Fruit fly (Drosophila melanogaster) whole organism, embryonic: ENCODE data around the gene hop.

Source experiments
- Ada2b ChIP-seq: fragments of 200-800 bp; sonication (Bioruptor generic); IDR thresholded peaks from 2 replicates; pipeline ENCODE4 v1.3.6; 2022; ENCODE audit warnings: missing biosample characterization, missing genetic modification characterization
- Antp ChIP-seq: fragments of 200-800 bp; sonication (Bioruptor generic); optimal IDR thresholded peaks from 3 replicates; lab custom pipeline; 2016; ENCODE audit warnings: missing biosample characterization, missing genetic modification characterization
- Atf3 ChIP-seq: fragments of 200-800 bp; sonication (Bioruptor generic); optimal IDR thresholded peaks from 3 replicates; lab custom pipeline; 2016; ENCODE audit warnings: missing biosample characterization, missing genetic modification characterization
- Atf6 ChIP-seq: fragments of 200-800 bp; sonication (Bioruptor generic); IDR thresholded peaks from 2 replicates; pipeline ENCODE4 v1.3.6; 2022; ENCODE audit warnings: missing biosample characterization, missing genetic modification characterization
- CG10431 ChIP-seq: fragments of 200-800 bp; sonication (Bioruptor generic); optimal IDR thresholded peaks from 3 replicates; lab custom pipeline; 2018; ENCODE audit warnings: missing biosample characterization, mild to moderate bottlenecking, missing genetic modification characterization
- CG12219 ChIP-seq: fragments of 200-800 bp; sonication (Bioruptor generic); optimal IDR thresholded peaks from 3 replicates; lab custom pipeline; 2018; ENCODE audit warnings: missing biosample characterization, mild to moderate bottlenecking, missing genetic modification characterization
- CG14860 ChIP-seq: fragments of 200-800 bp; sonication (Bioruptor generic); IDR thresholded peaks from 3 replicates; pipeline ENCODE4 v1.3.6; 2022; ENCODE audit warnings: missing biosample characterization, missing genetic modification characterization; ENCODE audit not compliant: partially characterized antibody
- CG1647 ChIP-seq: fragments of 200-800 bp; sonication (Bioruptor generic); optimal IDR thresholded peaks from 3 replicates; lab custom pipeline; 2016; ENCODE audit warnings: missing biosample characterization, missing genetic modification characterization
- CG18262 ChIP-seq: fragments of 200-800 bp; optimal IDR thresholded peaks from 3 replicates; lab custom pipeline; 2019; ENCODE audit warnings: missing biosample characterization, mild to moderate bottlenecking, missing genetic modification characterization, moderate library complexity
- CG18619 ChIP-seq: fragments of 200-800 bp; sonication (Bioruptor generic); optimal IDR thresholded peaks from 3 replicates; lab custom pipeline; 2017; ENCODE audit warnings: missing biosample characterization, mild to moderate bottlenecking, missing genetic modification characterization
- CG3163 ChIP-seq: fragments of 200-800 bp; sonication (Bioruptor generic); optimal IDR thresholded peaks from 3 replicates; lab custom pipeline; 2016; ENCODE audit warnings: missing biosample characterization, missing genetic modification characterization
- CG32532 ChIP-seq: fragments of 200-800 bp; sonication (Bioruptor generic); IDR thresholded peaks from 2 replicates; pipeline ENCODE4 v1.3.6; 2022; ENCODE audit warnings: missing biosample characterization, missing genetic modification characterization
- CG34422 ChIP-seq: fragments of 200-800 bp; sonication (Bioruptor generic); IDR thresholded peaks from 3 replicates; pipeline ENCODE4 v1.3.6; 2022; ENCODE audit warnings: missing biosample characterization, missing genetic modification characterization
- CG7745 ChIP-seq: fragments of 200-800 bp; sonication (Bioruptor generic); optimal IDR thresholded peaks from 2 replicates; lab custom pipeline; 2018; ENCODE audit warnings: missing biosample characterization, mild to moderate bottlenecking, missing genetic modification characterization, moderate library complexity
- CG8924 ChIP-seq: fragments of 200-800 bp; optimal IDR thresholded peaks from 3 replicates; lab custom pipeline; 2019; ENCODE audit warnings: missing biosample characterization, mild to moderate bottlenecking, missing genetic modification characterization, moderate library complexity
- CG9609 ChIP-seq: fragments of 200-800 bp; sonication (Bioruptor generic); optimal IDR thresholded peaks from 3 replicates; lab custom pipeline; 2016; ENCODE audit warnings: missing biosample characterization, missing genetic modification characterization
- CG9727 ChIP-seq: fragments of 200-800 bp; sonication (Bioruptor generic); optimal IDR thresholded peaks from 3 replicates; lab custom pipeline; 2017; ENCODE audit warnings: missing biosample characterization, mild to moderate bottlenecking, missing genetic modification characterization
- CG9932 ChIP-seq: fragments of 200-800 bp; sonication (Bioruptor generic); IDR thresholded peaks from 2 replicates; pipeline ENCODE4 v1.3.6; 2022; ENCODE audit warnings: missing biosample characterization, missing genetic modification characterization
- CTCF ChIP-seq: fragments of 200-800 bp; sonication (Bioruptor generic); optimal IDR thresholded peaks from 2 replicates; lab custom pipeline; 2017; ENCODE audit warnings: missing biosample characterization, mild to moderate bottlenecking, missing genetic modification characterization, moderate library complexity
- CoRest ChIP-seq: fragments of 200-800 bp; sonication (Bioruptor generic); optimal IDR thresholded peaks from 3 replicates; lab custom pipeline; 2018; ENCODE audit warnings: missing biosample characterization, mild to moderate bottlenecking, missing genetic modification characterization, moderate library complexity
- Deaf1 ChIP-seq: fragments of 200-800 bp; optimal IDR thresholded peaks from 3 replicates; lab custom pipeline; 2019; ENCODE audit warnings: missing biosample characterization, mild to moderate bottlenecking, missing genetic modification characterization, moderate library complexity
- Eip74EF ChIP-seq, 2 experiments: fragments of 200-800 bp in 1 of 2; fragments of >200 bp in 1 of 2; sonication (Bioruptor generic) in 1 of 2; optimal IDR thresholded peaks; 2 replicates each; lab custom pipeline; 2017 to 2019; ENCODE audit warnings: missing biosample characterization in 2 of 2, missing genetic modification characterization in 2 of 2, mild to moderate bottlenecking in 1 of 2, moderate library complexity in 1 of 2
- Fer2 ChIP-seq: fragments of 200-800 bp; sonication (Bioruptor generic); optimal IDR thresholded peaks from 2 replicates; lab custom pipeline; 2018; ENCODE audit warnings: missing biosample characterization, mild to moderate bottlenecking, missing genetic modification characterization, moderate library complexity
- Gsc ChIP-seq: fragments of 200-800 bp; sonication (Bioruptor generic); IDR thresholded peaks from 2 replicates; pipeline ENCODE4 v1.3.6; 2022; ENCODE audit warnings: missing biosample characterization, missing genetic modification characterization
- HLH54F ChIP-seq: fragments of 200-800 bp; sonication (Bioruptor generic); optimal IDR thresholded peaks from 3 replicates; lab custom pipeline; 2016; ENCODE audit warnings: missing biosample characterization, missing genetic modification characterization
- Hr78 ChIP-seq, 2 experiments: fragments of 200-800 bp in 1 of 2; fragments of >200 bp in 1 of 2; sonication (Bioruptor generic) in 1 of 2; optimal IDR thresholded peaks; 2 replicates each; lab custom pipeline; 2017 to 2019; ENCODE audit warnings: missing biosample characterization in 2 of 2, missing genetic modification characterization in 2 of 2, mild to moderate bottlenecking in 1 of 2, moderate library complexity in 1 of 2
- Hsf ChIP-seq: fragments of 200-800 bp; sonication (Bioruptor generic); optimal IDR thresholded peaks from 3 replicates; lab custom pipeline; 2016; ENCODE audit warnings: missing biosample characterization, missing genetic modification characterization
- Nf-YC ChIP-seq: fragments of 200-800 bp; optimal IDR thresholded peaks from 3 replicates; lab custom pipeline; 2019; ENCODE audit warnings: missing biosample characterization, mild to moderate bottlenecking, missing genetic modification characterization, moderate library complexity
- Rx ChIP-seq: fragments of 200-800 bp; sonication (Bioruptor generic); IDR thresholded peaks from 2 replicates; pipeline ENCODE4 v1.3.6; 2022; ENCODE audit warnings: missing biosample characterization, missing genetic modification characterization
- Sin3A ChIP-seq: fragments of >200 bp; optimal IDR thresholded peaks from 2 replicates; lab custom pipeline; 2018
- Tbp ChIP-seq: fragments of >200 bp; optimal IDR thresholded peaks from 2 replicates; lab custom pipeline; 2018; ENCODE audit warnings: missing biosample characterization, missing genetic modification characterization
- Xbp1 ChIP-seq: fragments of 200-800 bp; sonication (Bioruptor generic); optimal IDR thresholded peaks from 3 replicates; lab custom pipeline; 2016; ENCODE audit warnings: missing biosample characterization, mild to moderate bottlenecking, missing genetic modification characterization
- amos ChIP-seq: fragments of 200-800 bp; sonication (Bioruptor generic); IDR thresholded peaks from 2 replicates; pipeline ENCODE4 v1.3.6; 2022; ENCODE audit warnings: missing biosample characterization, missing genetic modification characterization; ENCODE audit not compliant: partially characterized antibody
- br ChIP-seq: fragments of >200 bp; optimal IDR thresholded peaks from 2 replicates; lab custom pipeline; 2017
- bsh ChIP-seq, 2 experiments: fragments of 200-800 bp; sonication (Bioruptor generic); optimal IDR thresholded peaks; 2 replicates each; lab custom pipeline; 2017 to 2018; ENCODE audit warnings: mild to moderate bottlenecking in 2 of 2, missing biosample characterization in 2 of 2, missing genetic modification characterization in 2 of 2, moderate library complexity in 1 of 2
- crc ChIP-seq: fragments of 200-800 bp; sonication (Bioruptor generic); optimal IDR thresholded peaks from 2 replicates; lab custom pipeline; 2016; ENCODE audit warnings: missing biosample characterization, missing genetic modification characterization
- crp ChIP-seq, 2 experiments: fragments of 200-800 bp; sonication (Bioruptor generic); optimal IDR thresholded peaks; 2 replicates in 1 of 2; 3 replicates in 1 of 2; lab custom pipeline; 2017; ENCODE audit warnings: missing biosample characterization in 2 of 2, missing genetic modification characterization in 2 of 2, mild to moderate bottlenecking in 1 of 2, moderate library complexity in 1 of 2
- dpn ChIP-seq, 2 experiments: fragments of 200-800 bp; sonication (Bioruptor generic); optimal IDR thresholded peaks; 3 replicates each; lab custom pipeline; 2016; ENCODE audit warnings: missing biosample characterization in 2 of 2, missing genetic modification characterization in 2 of 2
- dysf ChIP-seq: fragments of 200-800 bp; sonication (Bioruptor generic); IDR thresholded peaks from 3 replicates; pipeline ENCODE4 v1.3.6; 2022; ENCODE audit warnings: missing biosample characterization, missing genetic modification characterization
- grn ChIP-seq: fragments of 200-800 bp; sonication (Bioruptor generic); optimal IDR thresholded peaks from 3 replicates; lab custom pipeline; 2017; ENCODE audit warnings: missing biosample characterization, missing genetic modification characterization
- pan ChIP-seq, 4 experiments: fragments of >200 bp in 3 of 4; fragments of 200-800 bp in 1 of 4; sonication (Bioruptor generic) in 1 of 4; optimal IDR thresholded peaks in 3 of 4; IDR thresholded peaks in 1 of 4; 2 replicates each; pipeline versions ENCODE4 v1.3.6 to Lab custom; 2017 to 2022; ENCODE audit warnings: missing biosample characterization in 2 of 4, missing genetic modification characterization in 2 of 4, mixed read lengths in 1 of 4
- pfk ChIP-seq: fragments of 200-800 bp; sonication (Bioruptor generic); optimal IDR thresholded peaks from 2 replicates; lab custom pipeline; 2018; ENCODE audit warnings: missing biosample characterization, mild to moderate bottlenecking, missing genetic modification characterization, moderate library complexity
- phol ChIP-seq: fragments of 200-800 bp; sonication (Bioruptor generic); optimal IDR thresholded peaks from 3 replicates; lab custom pipeline; 2018; ENCODE audit warnings: missing biosample characterization, mild to moderate bottlenecking, missing genetic modification characterization, moderate library complexity
- pzg ChIP-seq: fragments of 200-800 bp; sonication (Bioruptor generic); optimal IDR thresholded peaks from 3 replicates; lab custom pipeline; 2018; ENCODE audit warnings: missing biosample characterization, mild to moderate bottlenecking, missing genetic modification characterization, moderate library complexity
- salm ChIP-seq: fragments of 200-800 bp; sonication (Bioruptor generic); optimal IDR thresholded peaks from 2 replicates; lab custom pipeline; 2018; ENCODE audit warnings: missing biosample characterization, mild to moderate bottlenecking, missing genetic modification characterization
- shn ChIP-seq: fragments of 200-800 bp; sonication (Bioruptor generic); optimal IDR thresholded peaks from 3 replicates; lab custom pipeline; 2016; ENCODE audit warnings: missing biosample characterization, missing genetic modification characterization
- stc ChIP-seq: fragments of 200-800 bp; sonication (Bioruptor generic); IDR thresholded peaks from 2 replicates; pipeline ENCODE4 v1.3.6; 2022; ENCODE audit warnings: missing biosample characterization, missing genetic modification characterization
- trh ChIP-seq: fragments of 200-800 bp; sonication (Bioruptor generic); optimal IDR thresholded peaks from 2 replicates; lab custom pipeline; 2016; ENCODE audit warnings: missing biosample characterization, missing genetic modification characterization
- unpg ChIP-seq: fragments of 200-800 bp; sonication (Bioruptor generic); optimal IDR thresholded peaks from 3 replicates; lab custom pipeline; 2018; ENCODE audit warnings: missing biosample characterization, mild to moderate bottlenecking, missing genetic modification characterization, moderate library complexity
- zfh1 ChIP-seq: fragments of 200-800 bp; sonication (Bioruptor generic); IDR thresholded peaks from 3 replicates; pipeline ENCODE4 v1.3.6; 2022; ENCODE audit warnings: missing biosample characterization, missing genetic modification characterization

The hop gene

dm6 chrX:11338047-11338747 lies 29.7 kb downstream of the hop start (continued):
- no peak for TF ChIP-seq Nf-YC (tag; lab: Kevin White, UChicago)
- peak; percentile 47; the same call in 1 of the 2 replicates for TF ChIP-seq Ada2b (GFP tag; lab: Robert Waterston, UW)
- TF ChIP-seq CG3163 (GFP tag; lab: Kevin White, UChicago), result peak; percentile 35
- TF ChIP-seq unpg, result no peak
- no peak for TF ChIP-seq br (lab: Kevin White, UChicago)
- no peak for TF ChIP-seq Sin3A (lab: Kevin White, UChicago)
- TF ChIP-seq Gsc (GFP tag; lab: Robert Waterston, UW), result no peak
- no peak for TF ChIP-seq Tbp (GFP tag; lab: Kevin White, UChicago)
- TF ChIP-seq CG9609, result peak; percentile 75
- no peak for TF ChIP-seq crp (GFP tag; optimal IDR thresholded peaks at IDR 0.05; lab: Kevin White, UChicago)
- peak; percentile 8 for TF ChIP-seq CG1647
- TF ChIP-seq Fer2 (tag; lab: Kevin White, UChicago), result peak; percentile 26
- TF ChIP-seq shn (GFP tag; lab: Kevin White, UChicago), result peak; percentile 53
- peak; percentile 53 for TF ChIP-seq trh (GFP tag; lab: Kevin White, UChicago)
- TF ChIP-seq CG9727, result peak; percentile 79
- TF ChIP-seq CG14860 (GFP tag; lab: Robert Waterston, UW), result no peak
- peak; percentile 80 for TF ChIP-seq dysf (GFP tag; lab: Robert Waterston, UW)
- no peak for TF ChIP-seq pan (optimal IDR thresholded peaks at IDR 0.05; lab: Kevin White, UChicago)
- peak in 1 of 2 experiments; percentile 76 for TF ChIP-seq pan (GFP tag; optimal IDR thresholded peaks at IDR 0.05 in 1 of 2, IDR thresholded peaks at IDR 0.05 in 1 of 2)
- no peak for TF ChIP-seq Rx (GFP tag; lab: Robert Waterston, UW)
- no peak for TF ChIP-seq CTCF (GFP tag; lab: Kevin White, UChicago)
- peak; percentile 22 for TF ChIP-seq HLH54F
- TF ChIP-seq crc, result peak; percentile 62
- no peak for TF ChIP-seq pzg (GFP tag; lab: Kevin White, UChicago)
- TF ChIP-seq CG32532 (GFP tag; lab: Robert Waterston, UW), result peak; percentile 54; the same call in 1 of the 2 replicates
- TF ChIP-seq grn, result no peak
- peak; percentile 68 for TF ChIP-seq Antp (GFP tag; lab: Kevin White, UChicago)
- TF ChIP-seq CoRest (tag; lab: Kevin White, UChicago), result peak; percentile 86
- TF ChIP-seq CG10431 (GFP tag; lab: Kevin White, UChicago), result no peak
- TF ChIP-seq CG18619 (GFP tag; lab: Kevin White, UChicago), result peak; percentile 69
- peak in 1 of 2 experiments; percentile 80 for TF ChIP-seq Hr78 (GFP tag; optimal IDR thresholded peaks at IDR 0.05; lab: Kevin White, UChicago)
- no peak for TF ChIP-seq amos
- TF ChIP-seq CG12219, result no peak
- TF ChIP-seq bsh (GFP tag; optimal IDR thresholded peaks at IDR 0.05; lab: Kevin White, UChicago), result peak in 1 of 2 experiments; percentile 77
- peak; percentile 69 for TF ChIP-seq CG8924 (tag; lab: Kevin White, UChicago)
- no peak for TF ChIP-seq CG7745
- no peak for TF ChIP-seq pfk (GFP tag; lab: Kevin White, UChicago)
- TF ChIP-seq dpn (GFP tag; optimal IDR thresholded peaks at IDR 0.05; lab: Kevin White, UChicago), result peak; percentile 75
- peak in 1 of 2 experiments; percentile 47 for TF ChIP-seq Eip74EF (GFP tag; optimal IDR thresholded peaks at IDR 0.05; lab: Kevin White, UChicago)
- TF ChIP-seq stc (GFP tag; lab: Robert Waterston, UW), result no peak
- peak; percentile 73 for TF ChIP-seq Xbp1 (GFP tag; lab: Kevin White, UChicago)
- TF ChIP-seq Atf6 (GFP tag; lab: Robert Waterston, UW), result peak; percentile 72
- no peak for TF ChIP-seq Deaf1 (tag; lab: Kevin White, UChicago)
- peak; percentile 14; the same call in 1 of the 3 replicates for TF ChIP-seq zfh1 (GFP tag; lab: Robert Waterston, UW)
- TF ChIP-seq CG9932, result no peak
- TF ChIP-seq Atf3 (GFP tag; lab: Kevin White, UChicago), result peak; percentile 42
- no peak for TF ChIP-seq salm
- TF ChIP-seq CG34422, result 0 out of 3 replicates have a peak, but pooled peaks have one; percentile 27
- TF ChIP-seq phol (tag; lab: Kevin White, UChicago), result peak; percentile 82
- TF ChIP-seq CG18262 (tag; lab: Kevin White, UChicago), result peak; percentile 78
- TF ChIP-seq Hsf, result peak; percentile 73
